Fruit fly (Drosophila melanogaster) whole organism: ENCODE data around the gene RpL7A.

ENCODE experiments used
- CG8478 ChIP-seq: fragments of >200 bp; optimal IDR thresholded peaks from 2 replicates; lab custom pipeline; 2018; ENCODE audit warnings: inconsistent platforms
- EcR ChIP-seq, 2 experiments: fragments of >200 bp; optimal IDR thresholded peaks; 2 replicates each; lab custom pipeline; 2017; ENCODE audit warnings: missing biosample characterization in 2 of 2, missing genetic modification characterization in 2 of 2, missing genetic modification reagents in 2 of 2
- psq ChIP-seq: fragments of >200 bp; optimal IDR thresholded peaks from 2 replicates; lab custom pipeline; 2017
- usp ChIP-seq: fragments of >200 bp; optimal IDR thresholded peaks from 2 replicates; lab custom pipeline; 2017; ENCODE audit warnings: missing biosample characterization, missing genetic modification characterization, mixed read lengths

DNA sequence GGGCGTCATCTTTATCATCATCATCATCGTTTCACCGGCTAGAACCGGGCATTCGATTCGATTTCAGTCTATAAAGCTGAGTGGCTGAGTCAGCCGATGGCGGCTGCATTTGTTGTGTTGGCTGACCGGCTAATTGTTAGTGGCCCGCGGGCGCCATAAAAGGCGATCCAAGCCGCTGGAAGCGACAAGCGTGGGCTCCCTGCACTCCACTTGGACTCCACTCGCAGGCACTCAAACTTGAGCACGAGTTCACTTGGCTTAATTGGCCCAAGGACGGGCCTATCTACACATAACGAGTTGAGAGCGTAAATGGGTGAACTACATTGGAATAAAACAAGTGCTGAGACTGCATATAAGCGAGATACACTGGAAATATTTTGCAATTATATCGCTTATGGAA, 18.3 kb upstream of the RpL7A start:
- TF ChIP-seq usp (GFP tag; lab: Kevin White, UChicago) = no peak
- no peak for TF ChIP-seq CG8478 (lab: Kevin White, UChicago)
- TF ChIP-seq EcR (GFP tag; optimal IDR thresholded peaks at IDR 0.05; lab: Kevin White, UChicago) = no peak
- TF ChIP-seq psq = no peak
